Worm (Caenorhabditis elegans) whole organism, L1 larva: ENCODE data around the gene kgb-2.

Experiments used
- Y116A8C.19 ChIP-seq: sonication (generic microtip); optimal IDR thresholded peaks from 2 replicates; lab custom pipeline; 2016; ENCODE audit warnings: missing compliant biosample characterization, missing genetic modification characterization, borderline replicate concordance
- egl-27 ChIP-seq, 2 experiments: fragments of 150-350 bp in 1 of 2; sonication (generic microtip); optimal IDR thresholded peaks; 3 replicates each; lab custom pipeline; 2017 to 2018; ENCODE audit warnings: missing biosample characterization in 2 of 2, missing genetic modification characterization in 2 of 2, missing genetic modification reagents in 2 of 2
- fos-1 ChIP-seq: fragments of 150-350 bp; optimal IDR thresholded peaks from 2 replicates; lab custom pipeline; 2014; ENCODE audit warnings: missing biosample characterization, missing genetic modification characterization
- jun-1 ChIP-seq: fragments of 150-350 bp; optimal IDR thresholded peaks from 2 replicates; lab custom pipeline; 2014; ENCODE audit warnings: missing biosample characterization, missing genetic modification reagents, missing genetic modification characterization

DNA sequence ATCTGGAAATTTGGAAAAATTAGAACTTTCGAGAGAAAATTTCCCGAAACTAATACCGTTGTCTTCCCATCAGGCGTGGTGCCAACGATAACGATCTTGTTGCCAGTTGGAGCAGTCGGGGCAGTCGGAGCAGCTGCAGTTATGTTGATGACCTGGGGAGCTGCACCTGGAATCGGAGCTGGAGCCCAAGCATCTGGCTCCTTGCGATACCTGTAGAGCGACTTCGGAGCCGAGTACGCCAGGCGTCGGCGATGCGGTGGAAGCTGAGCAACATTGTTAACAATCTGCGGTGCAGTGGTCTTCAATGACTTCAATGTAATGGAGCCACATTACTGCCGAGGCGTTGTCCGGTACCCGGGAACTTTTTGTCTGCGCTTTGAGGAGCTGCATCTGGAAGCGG is 4.7 kb upstream of the kgb-2 start:
- TF ChIP-seq fos-1 (tag; lab: Kevin White, UChicago) (no peak), Y116A8C.19 (no peak), egl-27 (tag; optimal IDR thresholded peaks at IDR 0.05; lab: Kevin White, UChicago) (no peak), jun-1 (tag; lab: Kevin White, UChicago) (no peak)
